Fruit fly (Drosophila melanogaster) S2 (cell line): Measurements from ENCODE around the gene Cpr97Ea.

Source experiments
- CG8478 ChIP-seq: fragments of >200 bp; optimal IDR thresholded peaks from 2 replicates; lab custom pipeline; 2018
- CTCF ChIP-seq, 2 experiments: fragments of >200 bp; optimal IDR thresholded peaks; 2 replicates each; lab custom pipeline; 2018

DNA sequence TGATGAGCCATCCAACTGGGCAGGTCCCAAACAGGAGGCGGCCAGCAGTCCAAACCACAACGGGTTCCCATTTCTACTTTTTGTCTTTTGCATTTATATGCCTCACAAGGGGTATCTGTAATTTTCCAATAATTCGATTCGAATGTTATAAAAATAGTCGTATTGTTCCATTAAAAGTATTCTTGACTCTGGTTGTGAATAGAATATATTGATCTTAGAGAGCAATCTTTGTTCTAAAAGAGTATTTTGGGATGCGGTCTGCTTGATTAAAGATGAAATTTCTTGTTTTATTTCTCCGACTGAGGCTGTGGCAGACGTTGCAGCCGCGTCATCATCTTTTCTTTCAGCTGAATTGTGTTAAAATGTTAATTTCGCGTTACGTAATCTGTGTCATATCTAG lies 53.6 kb downstream of the Cpr97Ea start:
- TF ChIP-seq CTCF (optimal IDR thresholded peaks at IDR 0.05; lab: Kevin White, UChicago) = no peak
- no peak for TF ChIP-seq CG8478 (lab: Kevin White, UChicago)
